Worm (Caenorhabditis elegans) whole organism, L3 larva: ENCODE results near the gene C09F12.2.

Experiments
- aly-2 ChIP-seq: fragments of 150-350 bp; optimal IDR thresholded peaks from 2 replicates; lab custom pipeline; 2014; ENCODE audit warnings: missing biosample characterization, missing genetic modification characterization
- ama-1 ChIP-seq: fragments of 150-350 bp; optimal IDR thresholded peaks from 2 replicates; lab custom pipeline; 2018
- ceh-16 ChIP-seq: sonication (generic microtip); optimal IDR thresholded peaks from 2 replicates; lab custom pipeline; 2017; ENCODE audit warnings: missing biosample characterization, missing genetic modification characterization
- ceh-82 ChIP-seq: fragments of 150-350 bp; optimal IDR thresholded peaks from 2 replicates; lab custom pipeline; 2014; ENCODE audit warnings: missing biosample characterization, missing genetic modification characterization
- elt-2 ChIP-seq: sonication (generic microtip); optimal IDR thresholded peaks from 2 replicates; lab custom pipeline; 2016; ENCODE audit warnings: missing genetic modification reagents, mild to moderate bottlenecking, missing genetic modification characterization, missing compliant biosample characterization
- fkh-10 ChIP-seq: sonication (generic microtip); optimal IDR thresholded peaks from 2 replicates; lab custom pipeline; 2017; ENCODE audit warnings: missing biosample characterization, missing genetic modification reagents, missing genetic modification characterization
- fos-1 ChIP-seq: fragments of 150-350 bp; optimal IDR thresholded peaks from 2 replicates; lab custom pipeline; 2014; ENCODE audit warnings: missing biosample characterization, missing genetic modification characterization
- nhr-12 ChIP-seq: fragments of 150-350 bp; optimal IDR thresholded peaks from 2 replicates; lab custom pipeline; 2014; ENCODE audit warnings: missing biosample characterization, missing genetic modification characterization
- nhr-23 ChIP-seq: fragments of 150-350 bp; optimal IDR thresholded peaks from 2 replicates; lab custom pipeline; 2014; ENCODE audit warnings: missing biosample characterization, missing genetic modification reagents, missing genetic modification characterization
- nhr-77 ChIP-seq: fragments of 150-350 bp; optimal IDR thresholded peaks from 2 replicates; lab custom pipeline; 2014; ENCODE audit warnings: missing biosample characterization, missing genetic modification characterization
- pha-4 ChIP-seq: fragments of 150-350 bp; optimal IDR thresholded peaks from 2 replicates; lab custom pipeline; 2014; ENCODE audit warnings: missing biosample characterization, missing genetic modification reagents, missing genetic modification characterization
- snpc-4 ChIP-seq: fragments of 150-350 bp; optimal IDR thresholded peaks from 2 replicates; lab custom pipeline; 2014; ENCODE audit warnings: missing biosample characterization, missing genetic modification characterization
- tbx-2 ChIP-seq: sonication (generic microtip); optimal IDR thresholded peaks from 2 replicates; lab custom pipeline; 2016; ENCODE audit warnings: mild to moderate bottlenecking, missing genetic modification characterization, missing compliant biosample characterization
- unc-62 ChIP-seq: fragments of 150-350 bp; sonication (generic microtip); optimal IDR thresholded peaks from 4 replicates; lab custom pipeline; 2014; ENCODE audit warnings: missing biosample characterization, missing genetic modification reagents, missing genetic modification characterization

ce11 chrX:11080170-11080728 is 26.5 kb downstream of the C09F12.2 start, which contains the start of gene sulp-7:
- TF ChIP-seq snpc-4 (tag; lab: Kevin White, UChicago) (no peak), nhr-77 (tag; lab: Kevin White, UChicago) (no peak), nhr-23 (tag; lab: Kevin White, UChicago) (no peak), unc-62 (no peak), nhr-12 (no peak), tbx-2 (no peak), ama-1 (lab: Kevin White, UChicago) (no peak), fos-1 (tag; lab: Kevin White, UChicago) (no peak), ceh-16 (tag; lab: Kevin White, UChicago) (no peak), fkh-10 (GFP tag; lab: Kevin White, UChicago) (no peak), aly-2 (tag; lab: Kevin White, UChicago) (no peak), pha-4 (peak; percentile 23), elt-2 (tag; lab: Kevin White, UChicago) (peak; percentile 57), ceh-82 (no peak)
